Worm (Caenorhabditis elegans) whole organism, L1 larva: ENCODE data around the gene clec-150.

ENCODE experiments used
- ces-1 ChIP-seq: fragments of 150-350 bp; optimal IDR thresholded peaks from 2 replicates; lab custom pipeline; 2014; ENCODE audit warnings: missing biosample characterization, missing genetic modification reagents, missing genetic modification characterization
- fkh-10 ChIP-seq: sonication (generic microtip); optimal IDR thresholded peaks from 2 replicates; lab custom pipeline; 2017; ENCODE audit warnings: missing biosample characterization, missing genetic modification reagents, missing genetic modification characterization
- fos-1 ChIP-seq: fragments of 150-350 bp; optimal IDR thresholded peaks from 2 replicates; lab custom pipeline; 2014; ENCODE audit warnings: missing biosample characterization, missing genetic modification characterization
- nhr-77 ChIP-seq: fragments of 150-350 bp; optimal IDR thresholded peaks from 2 replicates; lab custom pipeline; 2014; ENCODE audit warnings: missing biosample characterization, missing genetic modification characterization

ce11 chrIII:1043790-1044189 is 41.3 kb downstream of the clec-150 start:
- TF ChIP-seq fos-1 (tag; lab: Kevin White, UChicago) (no peak), fkh-10 (GFP tag; lab: Kevin White, UChicago) (no peak), ces-1 (GFP tag; lab: Kevin White, UChicago) (no peak), nhr-77 (tag; lab: Kevin White, UChicago) (no peak)
